Worm (Caenorhabditis elegans) whole organism, L1 larva: ENCODE results near the gene ugt-15.

ENCODE experiments used
- ceh-63 ChIP-seq: fragments of 200-800 bp; sonication (Bioruptor generic); optimal IDR thresholded peaks from 2 replicates; lab custom pipeline; 2018; ENCODE audit warnings: mild to moderate bottlenecking, missing genetic modification characterization, missing compliant biosample characterization
- ceh-82 ChIP-seq, 3 experiments: fragments of 150-350 bp in 1 of 3; sonication (generic microtip) in 2 of 3; optimal IDR thresholded peaks; 2 replicates each; lab custom pipeline; 2014 to 2017; ENCODE audit warnings: missing biosample characterization in 3 of 3, missing genetic modification characterization in 3 of 3
- hlh-17 ChIP-seq: fragments of 200-800 bp; sonication (Bioruptor generic); optimal IDR thresholded peaks from 2 replicates; lab custom pipeline; 2018; ENCODE audit warnings: missing genetic modification characterization, mild to moderate bottlenecking, missing compliant biosample characterization, moderate library complexity, borderline replicate concordance
- mdl-1 ChIP-seq, 2 experiments: fragments of 150-350 bp; optimal IDR thresholded peaks; 2 replicates each; lab custom pipeline; 2014 to 2017; ENCODE audit warnings: missing biosample characterization in 2 of 2, missing genetic modification characterization in 2 of 2, inconsistent platforms in 1 of 2
- nhr-12 ChIP-seq: sonication (generic microtip); optimal IDR thresholded peaks from 2 replicates; lab custom pipeline; 2017; ENCODE audit warnings: missing biosample characterization, missing genetic modification characterization
- nhr-237 ChIP-seq: fragments of 150-350 bp; optimal IDR thresholded peaks from 2 replicates; lab custom pipeline; 2014; ENCODE audit warnings: missing biosample characterization, missing genetic modification characterization
- nhr-28 ChIP-seq: fragments of 150-350 bp; optimal IDR thresholded peaks from 2 replicates; lab custom pipeline; 2014; ENCODE audit warnings: missing biosample characterization, missing genetic modification characterization
- nhr-76 ChIP-seq: sonication (generic microtip); optimal IDR thresholded peaks from 2 replicates; lab custom pipeline; 2017; ENCODE audit warnings: missing biosample characterization, missing genetic modification characterization
- nhr-77 ChIP-seq: fragments of 150-350 bp; optimal IDR thresholded peaks from 2 replicates; lab custom pipeline; 2014; ENCODE audit warnings: missing biosample characterization, missing genetic modification characterization
- sptf-1 ChIP-seq: fragments of 150-350 bp; optimal IDR thresholded peaks from 2 replicates; lab custom pipeline; 2014; ENCODE audit warnings: missing biosample characterization, missing genetic modification characterization
- tbx-2 ChIP-seq: sonication (generic microtip); optimal IDR thresholded peaks from 2 replicates; lab custom pipeline; 2016; ENCODE audit warnings: missing genetic modification characterization, missing compliant biosample characterization
- zag-1 ChIP-seq: fragments of 150-350 bp; optimal IDR thresholded peaks from 2 replicates; lab custom pipeline; 2014; ENCODE audit warnings: missing biosample characterization, missing genetic modification characterization
- ztf-11 ChIP-seq, 2 experiments: sonication (generic microtip); optimal IDR thresholded peaks; 2 replicates each; lab custom pipeline; 2016 to 2017; ENCODE audit warnings: missing genetic modification characterization in 2 of 2, missing biosample characterization in 1 of 2, missing compliant biosample characterization in 1 of 2

DNA sequence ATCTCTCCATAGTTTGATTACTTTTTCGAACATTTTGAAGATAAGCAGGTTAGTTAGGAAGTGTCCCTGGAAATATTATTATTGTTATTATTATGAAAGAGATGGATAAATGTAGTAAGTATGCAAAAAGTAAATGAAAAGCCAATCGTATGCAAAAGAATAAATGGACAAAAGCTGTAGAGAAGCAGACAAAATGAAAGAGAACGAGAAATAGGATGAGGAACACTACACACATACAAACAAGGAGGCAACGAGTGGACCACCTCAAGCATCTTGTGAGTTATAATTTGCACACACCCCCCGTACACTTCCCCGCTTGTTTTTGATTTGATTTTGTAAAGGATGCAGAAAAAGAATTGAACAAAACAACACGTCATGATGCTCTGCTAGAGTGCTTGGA lies 16.2 kb upstream of the ugt-15 start, which contains the start of gene ZC443.2:
- no peak for TF ChIP-seq hlh-17 (GFP tag; lab: Kevin White, UChicago)
- TF ChIP-seq nhr-12 (tag; lab: Kevin White, UChicago) = no peak
- TF ChIP-seq nhr-237 (tag; lab: Kevin White, UChicago) = no peak
- TF ChIP-seq mdl-1 (tag; optimal IDR thresholded peaks at IDR 0.05; lab: Kevin White, UChicago) = no peak
- no peak for TF ChIP-seq sptf-1 (tag; lab: Kevin White, UChicago)
- TF ChIP-seq zag-1 (tag; lab: Kevin White, UChicago) = no peak
- TF ChIP-seq ztf-11 (tag; optimal IDR thresholded peaks at IDR 0.05; lab: Kevin White, UChicago) = no peak
- no peak for TF ChIP-seq ceh-63
- no peak for TF ChIP-seq nhr-76 (tag; lab: Kevin White, UChicago)
- no peak for TF ChIP-seq tbx-2 (tag; lab: Kevin White, UChicago)
- TF ChIP-seq nhr-77 (tag; lab: Kevin White, UChicago) = no peak
- TF ChIP-seq ceh-82 (tag; optimal IDR thresholded peaks at IDR 0.05; lab: Kevin White, UChicago) = no peak
- TF ChIP-seq nhr-28 = no peak
